Worm (Caenorhabditis elegans): ENCODE results near the gene F14F7.7.

The F14F7.7 gene

DNA sequence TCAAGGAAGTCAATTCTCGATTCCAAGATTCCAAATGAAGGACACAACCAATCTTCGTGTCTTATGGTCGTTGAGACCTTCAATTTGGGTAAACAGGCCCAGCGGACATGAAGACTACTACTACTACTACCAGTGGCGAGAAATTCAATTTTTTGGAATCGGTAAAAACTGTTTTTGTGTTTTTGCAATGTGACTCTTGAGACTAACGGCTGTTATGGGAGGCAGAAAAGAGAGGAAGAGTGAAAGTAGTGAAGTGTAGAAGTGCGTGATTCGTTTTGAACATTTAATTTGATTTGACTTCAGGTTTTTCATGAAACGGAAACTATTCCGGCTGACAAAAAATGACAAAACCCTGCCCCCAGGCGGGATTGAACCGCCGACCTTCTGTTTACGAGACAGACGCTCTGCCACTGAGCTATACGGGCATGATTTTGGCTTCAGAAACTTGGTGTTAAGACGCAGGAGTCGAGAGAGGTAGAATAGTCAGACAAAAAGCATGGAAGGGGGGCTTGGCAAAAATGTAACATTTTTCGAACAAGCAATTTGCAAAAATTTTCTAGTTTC is 14.9 kb upstream of the F14F7.7 start (continued):
- peak; percentile 1 for TF ChIP-seq F37D6.2 (tag; optimal IDR thresholded peaks at IDR 0.05)
- peak; percentile 30; the same call in 1 of the 2 replicates for TF ChIP-seq set-16 (GFP tag; IDR thresholded peaks at IDR 0.05)
- TF ChIP-seq nhr-41 (GFP tag; IDR thresholded peaks at IDR 0.05): 0 out of 2 replicates have a peak, but pooled peaks have one; percentile 20
- peak; percentile 50; the same call in 1 of the 2 replicates for TF ChIP-seq php-3 (GFP tag; IDR thresholded peaks at IDR 0.05)
- peak; percentile 65 for TF ChIP-seq dve-1 (tag; optimal IDR thresholded peaks at IDR 0.05; ENCODE audit: insufficient read depth)
- peak; percentile 17 for TF ChIP-seq nhr-6 (tag; optimal IDR thresholded peaks at IDR 0.05)
- TF ChIP-seq hif-1 (tag; optimal IDR thresholded peaks at IDR 0.05): peak in 1 of 2 experiments; percentile 29
- TF ChIP-seq lin-1 (GFP tag; IDR thresholded peaks at IDR 0.05): 0 out of 2 replicates have a peak, but pooled peaks have one; percentile 16
- peak; percentile 30 for TF ChIP-seq rbr-2 (tag; optimal IDR thresholded peaks at IDR 0.05)
- TF ChIP-seq gei-8 (GFP tag; optimal IDR thresholded peaks at IDR 0.05): no peak
- no peak for TF ChIP-seq ztf-11 (tag; optimal IDR thresholded peaks at IDR 0.05)
- TF ChIP-seq vab-7 (GFP tag; IDR thresholded peaks at IDR 0.05): peak; percentile 79
- TF ChIP-seq dmd-6 (GFP tag; IDR thresholded peaks at IDR 0.05): peak; percentile 66
- peak; percentile 80 for TF ChIP-seq lin-38 (GFP tag; IDR thresholded peaks at IDR 0.05)
- peak; percentile 54 for TF ChIP-seq hlh-11 (tag; optimal IDR thresholded peaks at IDR 0.05)

- TF ChIP-seq nhr-28 (tag; optimal IDR thresholded peaks at IDR 0.05) (no peak), nhr-48 (tag; optimal IDR thresholded peaks at IDR 0.05) (no peak), F37D6.2 (tag; optimal IDR thresholded peaks at IDR 0.05) (no peak), lir-3 (tag; optimal IDR thresholded peaks at IDR 0.05) (no peak), ztf-11 (tag; optimal IDR thresholded peaks at IDR 0.05) (no peak), tra-1 (GFP tag; IDR thresholded peaks at IDR 0.05) (no peak), nhr-76 (tag; optimal IDR thresholded peaks at IDR 0.05) (no peak), ces-1 (GFP tag; optimal IDR thresholded peaks at IDR 0.05) (no peak), nhr-11 (tag; optimal IDR thresholded peaks at IDR 0.05) (no peak), hlh-11 (tag; optimal IDR thresholded peaks at IDR 0.05) (no peak), aha-1 (tag) (no peak), attf-4 (tag; optimal IDR thresholded peaks at IDR 0.05) (no peak), zfp-3 (GFP tag; conservative IDR thresholded peaks at IDR 0.05) (no peak), duxl-1 (tag; optimal IDR thresholded peaks at IDR 0.05; ENCODE audit: poor library complexity) (no peak), tag-97 (GFP tag; IDR thresholded peaks at IDR 0.05) (no peak), egl-43 (GFP tag; IDR thresholded peaks at IDR 0.05) (no peak), ceh-82 (tag; optimal IDR thresholded peaks at IDR 0.05) (no peak), zfp-2 (tag; optimal IDR thresholded peaks at IDR 0.05) (no peak), ceh-20 (GFP tag; IDR thresholded peaks at IDR 0.05) (no peak), D1046.2 (GFP tag; IDR thresholded peaks at IDR 0.05) (no peak)
Observed at ce11 chrIII:13018619-13019018, 12.1 kb upstream of the F14F7.7 start, which contains the start of gene col-98. TSS of gene col-98 (plus strand) at chrIII:13019008.

DNA sequence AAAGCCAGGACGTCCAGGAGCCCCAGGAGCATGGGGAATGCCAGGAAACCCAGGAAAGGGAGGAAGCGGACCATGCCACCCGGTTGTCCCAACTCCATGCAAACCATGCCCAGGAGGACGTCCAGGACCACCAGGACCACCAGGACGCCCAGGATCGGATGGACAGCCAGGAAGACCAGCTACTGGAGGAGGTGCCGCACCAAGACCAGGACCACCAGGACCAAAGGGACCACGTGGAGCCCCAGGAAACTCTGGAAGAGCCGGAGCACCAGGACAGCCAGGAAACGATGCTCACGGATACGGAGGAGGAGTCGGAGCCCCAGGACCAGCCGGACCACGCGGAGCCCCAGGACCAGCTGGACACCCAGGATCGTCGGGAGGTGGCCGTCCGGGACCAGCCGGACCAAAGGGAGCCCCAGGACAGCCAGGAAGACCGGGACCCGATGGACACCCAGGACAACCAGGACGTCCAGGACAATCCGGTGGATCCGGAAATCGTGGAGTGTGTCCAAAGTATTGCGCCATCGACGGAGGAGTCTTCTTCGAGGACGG is 11.1 kb upstream of the F14F7.7 start:
- TF ChIP-seq set-16 (GFP tag; IDR thresholded peaks at IDR 0.05): peak; percentile 97
- no peak for TF ChIP-seq dmd-9 (GFP tag; IDR thresholded peaks at IDR 0.05)
- TF ChIP-seq lin-38 (GFP tag; IDR thresholded peaks at IDR 0.05): no peak
- TF ChIP-seq unc-62 (GFP tag; optimal IDR thresholded peaks at IDR 0.05 in 1 of 2): no peak
- no peak for TF ChIP-seq unc-62 (tag; optimal IDR thresholded peaks at IDR 0.05)
- TF ChIP-seq dmd-8 (GFP tag; IDR thresholded peaks at IDR 0.05): 0 out of 2 replicates have a peak, but pooled peaks have one; percentile 7
- no peak for TF ChIP-seq F26F4.8 (GFP tag; conservative IDR thresholded peaks at IDR 0.05)
- TF ChIP-seq Y75B8A.6 (GFP tag; IDR thresholded peaks at IDR 0.05): no peak

All from whole organism, L4 larva.